Fruit fly (Drosophila melanogaster) whole organism, embryonic: Measurements from ENCODE around the gene CAHbeta.

Experiments
- Asciz ChIP-seq: fragments of 200-800 bp; sonication (Bioruptor generic); optimal IDR thresholded peaks from 2 replicates; lab custom pipeline; 2017; ENCODE audit warnings: missing biosample characterization, mild to moderate bottlenecking, missing genetic modification characterization, missing genetic modification reagents
- CG10321 ChIP-seq: fragments of 200-800 bp; sonication (Bioruptor generic); IDR thresholded peaks from 2 replicates; pipeline ENCODE4 v1.3.6; 2022; ENCODE audit warnings: missing biosample characterization, missing genetic modification characterization
- CG10366 ChIP-seq: fragments of 200-800 bp; sonication (Bioruptor generic); IDR thresholded peaks from 2 replicates; pipeline ENCODE4 v1.3.6; 2022; ENCODE audit warnings: missing biosample characterization, missing genetic modification characterization
- CG10959 ChIP-seq: fragments of 200-800 bp; sonication (Bioruptor generic); IDR thresholded peaks from 2 replicates; pipeline ENCODE4 v1.3.6; 2022; ENCODE audit warnings: missing biosample characterization, missing genetic modification characterization
- CG13894 ChIP-seq: fragments of 200-800 bp; sonication (Bioruptor generic); optimal IDR thresholded peaks from 3 replicates; lab custom pipeline; 2018; ENCODE audit warnings: missing biosample characterization, mild to moderate bottlenecking, missing genetic modification characterization, moderate library complexity
- CG14014 ChIP-seq: fragments of 200-800 bp; sonication (Bioruptor generic); IDR thresholded peaks from 2 replicates; pipeline ENCODE4 v1.3.6; 2022; ENCODE audit warnings: missing biosample characterization, missing genetic modification characterization
- CG14441 ChIP-seq: fragments of 200-800 bp; sonication (Bioruptor generic); IDR thresholded peaks from 2 replicates; pipeline ENCODE4 v1.3.6; 2022; ENCODE audit warnings: missing biosample characterization, missing genetic modification characterization
- CG14860 ChIP-seq: fragments of 200-800 bp; sonication (Bioruptor generic); IDR thresholded peaks from 3 replicates; pipeline ENCODE4 v1.3.6; 2022; ENCODE audit warnings: missing biosample characterization, missing genetic modification characterization; ENCODE audit not compliant: partially characterized antibody
- CG15269 ChIP-seq: fragments of 200-800 bp; sonication (Bioruptor generic); optimal IDR thresholded peaks from 2 replicates; lab custom pipeline; 2018; ENCODE audit warnings: missing biosample characterization, mild to moderate bottlenecking, missing genetic modification characterization, moderate library complexity
- CG15601 ChIP-seq: fragments of 200-800 bp; sonication (Bioruptor generic); optimal IDR thresholded peaks from 3 replicates; lab custom pipeline; 2019; ENCODE audit warnings: missing biosample characterization, mild to moderate bottlenecking, missing genetic modification characterization, moderate library complexity
- CG17328 ChIP-seq: fragments of 200-800 bp; sonication (Bioruptor generic); IDR thresholded peaks from 2 replicates; pipeline ENCODE4 v1.3.6; 2022; ENCODE audit warnings: missing biosample characterization, missing genetic modification characterization
- CG3065 ChIP-seq: fragments of 200-800 bp; sonication (Bioruptor generic); optimal IDR thresholded peaks from 2 replicates; lab custom pipeline; 2016; ENCODE audit warnings: missing biosample characterization, missing genetic modification characterization
- CG4328 ChIP-seq: fragments of 200-800 bp; sonication (Bioruptor generic); optimal IDR thresholded peaks from 3 replicates; lab custom pipeline; 2017; ENCODE audit warnings: missing biosample characterization, missing genetic modification reagents, missing genetic modification characterization
- CG5245 ChIP-seq: fragments of 200-800 bp; sonication (Bioruptor generic); optimal IDR thresholded peaks from 3 replicates; lab custom pipeline; 2016; ENCODE audit warnings: missing biosample characterization, missing genetic modification characterization
- CG5953 ChIP-seq: fragments of 200-800 bp; sonication (Bioruptor generic); IDR thresholded peaks from 2 replicates; pipeline ENCODE4 v1.3.6; 2022; ENCODE audit warnings: missing biosample characterization, missing genetic modification characterization
- CG6175 ChIP-seq: fragments of 200-800 bp; sonication (Bioruptor generic); IDR thresholded peaks from 3 replicates; pipeline ENCODE4 v1.3.6; 2022; ENCODE audit warnings: missing biosample characterization, missing genetic modification characterization
- CG6813 ChIP-seq: fragments of 200-800 bp; sonication (Bioruptor generic); optimal IDR thresholded peaks from 2 replicates; lab custom pipeline; 2017; ENCODE audit warnings: missing biosample characterization, missing genetic modification characterization, mild to moderate bottlenecking, moderate library complexity, missing genetic modification reagents
- CG8924 ChIP-seq: fragments of 200-800 bp; optimal IDR thresholded peaks from 3 replicates; lab custom pipeline; 2019; ENCODE audit warnings: missing biosample characterization, mild to moderate bottlenecking, missing genetic modification characterization, moderate library complexity
- CG9437 ChIP-seq: fragments of 200-800 bp; sonication (Bioruptor generic); optimal IDR thresholded peaks from 2 replicates; lab custom pipeline; 2018; ENCODE audit warnings: missing biosample characterization, mild to moderate bottlenecking, missing genetic modification characterization
- CoRest ChIP-seq: fragments of 200-800 bp; sonication (Bioruptor generic); optimal IDR thresholded peaks from 3 replicates; lab custom pipeline; 2018; ENCODE audit warnings: missing biosample characterization, mild to moderate bottlenecking, missing genetic modification characterization, moderate library complexity
- Drgx ChIP-seq: fragments of 200-800 bp; sonication (Bioruptor generic); IDR thresholded peaks from 2 replicates; pipeline ENCODE4 v1.3.6; 2022; ENCODE audit warnings: missing biosample characterization, missing genetic modification characterization
- ERR ChIP-seq: fragments of 200-800 bp; sonication (Bioruptor generic); optimal IDR thresholded peaks from 2 replicates; lab custom pipeline; 2016; ENCODE audit warnings: missing biosample characterization, missing genetic modification characterization
- Fer3 ChIP-seq: fragments of 200-800 bp; sonication (Bioruptor generic); optimal IDR thresholded peaks from 2 replicates; lab custom pipeline; 2018; ENCODE audit warnings: missing biosample characterization, mild to moderate bottlenecking, missing genetic modification characterization, moderate library complexity
- GATAe ChIP-seq: fragments of 200-800 bp; sonication (Bioruptor generic); conservative IDR thresholded peaks from 2 replicates; pipeline ENCODE4 v1.3.6; 2022; ENCODE audit warnings: missing biosample characterization, missing genetic modification characterization
- Hsf ChIP-seq: fragments of 200-800 bp; sonication (Bioruptor generic); optimal IDR thresholded peaks from 3 replicates; lab custom pipeline; 2016; ENCODE audit warnings: missing biosample characterization, missing genetic modification characterization
- Nf-YB ChIP-seq: fragments of 200-800 bp; sonication (Bioruptor generic); optimal IDR thresholded peaks from 3 replicates; lab custom pipeline; 2019; ENCODE audit warnings: missing biosample characterization, mild to moderate bottlenecking, missing genetic modification characterization, moderate library complexity
- Scr ChIP-seq: fragments of 200-800 bp; sonication (Bioruptor generic); IDR thresholded peaks from 2 replicates; pipeline ENCODE4 v1.3.6; 2022; ENCODE audit warnings: missing biosample characterization, missing genetic modification characterization; ENCODE audit not compliant: partially characterized antibody
- Tbp ChIP-seq: fragments of >200 bp; optimal IDR thresholded peaks from 2 replicates; lab custom pipeline; 2018; ENCODE audit warnings: missing biosample characterization, missing genetic modification characterization
- ab ChIP-seq: fragments of 200-800 bp; sonication (Bioruptor generic); optimal IDR thresholded peaks from 2 replicates; lab custom pipeline; 2016; ENCODE audit warnings: missing biosample characterization, missing genetic modification characterization
- ap ChIP-seq: fragments of 200-800 bp; sonication (Bioruptor generic); IDR thresholded peaks from 2 replicates; pipeline ENCODE4 v1.3.6; 2022; ENCODE audit warnings: missing biosample characterization, missing genetic modification characterization
- ara ChIP-seq: fragments of 200-800 bp; sonication (Bioruptor generic); IDR thresholded peaks from 2 replicates; pipeline ENCODE4 v1.3.6; 2022; ENCODE audit warnings: missing biosample characterization, missing genetic modification characterization
- btn ChIP-seq: fragments of 200-800 bp; sonication (Bioruptor generic); optimal IDR thresholded peaks from 2 replicates; lab custom pipeline; 2016; ENCODE audit warnings: missing biosample characterization, missing genetic modification characterization
- cas ChIP-seq: fragments of 200-800 bp; sonication (Bioruptor generic); IDR thresholded peaks from 2 replicates; pipeline ENCODE4 v1.3.6; 2022; ENCODE audit warnings: missing biosample characterization, missing genetic modification characterization
- corto ChIP-seq: fragments of 200-800 bp; sonication (Bioruptor generic); optimal IDR thresholded peaks from 2 replicates; lab custom pipeline; 2016; ENCODE audit warnings: missing biosample characterization, mild to moderate bottlenecking, missing genetic modification characterization, moderate library complexity
- danr ChIP-seq: fragments of 200-800 bp; sonication (Bioruptor generic); IDR thresholded peaks from 2 replicates; pipeline ENCODE4 v1.3.6; 2022; ENCODE audit warnings: missing biosample characterization, missing genetic modification characterization
- en ChIP-seq: fragments of 200-800 bp; sonication (Bioruptor generic); optimal IDR thresholded peaks from 2 replicates; lab custom pipeline; 2016; ENCODE audit warnings: missing biosample characterization, missing genetic modification characterization
- mam ChIP-seq: fragments of 200-800 bp; sonication (Bioruptor generic); optimal IDR thresholded peaks from 3 replicates; lab custom pipeline; 2016; ENCODE audit warnings: missing biosample characterization, missing genetic modification characterization
- mirr ChIP-seq: fragments of 200-800 bp; sonication (Bioruptor generic); optimal IDR thresholded peaks from 3 replicates; lab custom pipeline; 2018; ENCODE audit warnings: missing biosample characterization, mild to moderate bottlenecking, missing genetic modification characterization
- mld ChIP-seq: fragments of 200-800 bp; sonication (Bioruptor generic); IDR thresholded peaks from 3 replicates; pipeline ENCODE4 v1.3.6; 2022; ENCODE audit warnings: missing biosample characterization, missing genetic modification characterization; ENCODE audit not compliant: partially characterized antibody
- nerfin-1 ChIP-seq: fragments of 200-800 bp; sonication (Bioruptor generic); optimal IDR thresholded peaks from 3 replicates; lab custom pipeline; 2019; ENCODE audit warnings: missing biosample characterization, mild to moderate bottlenecking, missing genetic modification characterization, moderate library complexity
- oc ChIP-seq: fragments of 200-800 bp; sonication (Bioruptor generic); optimal IDR thresholded peaks from 2 replicates; lab custom pipeline; 2018; ENCODE audit warnings: missing biosample characterization, mild to moderate bottlenecking, missing genetic modification characterization, moderate library complexity
- odd ChIP-seq: fragments of 200-800 bp; sonication (Bioruptor generic); optimal IDR thresholded peaks from 2 replicates; lab custom pipeline; 2017; ENCODE audit warnings: missing biosample characterization, mild to moderate bottlenecking, missing genetic modification characterization
- psq ChIP-seq: fragments of 200-800 bp; sonication (Bioruptor generic); optimal IDR thresholded peaks from 2 replicates; lab custom pipeline; 2017; ENCODE audit warnings: missing biosample characterization, missing genetic modification characterization
- sima ChIP-seq: fragments of 200-800 bp; sonication (Bioruptor generic); optimal IDR thresholded peaks from 2 replicates; lab custom pipeline; 2016; ENCODE audit warnings: missing biosample characterization, missing genetic modification characterization
- sob ChIP-seq: fragments of 200-800 bp; sonication (Bioruptor generic); IDR thresholded peaks from 2 replicates; pipeline ENCODE4 v1.3.6; 2022; ENCODE audit warnings: missing biosample characterization, missing genetic modification characterization
- sr ChIP-seq: fragments of 200-800 bp; sonication (Bioruptor generic); IDR thresholded peaks from 3 replicates; pipeline ENCODE4 v1.3.6; 2022; ENCODE audit warnings: missing biosample characterization, missing genetic modification characterization
- tin ChIP-seq: fragments of 200-800 bp; sonication (Bioruptor generic); optimal IDR thresholded peaks from 3 replicates; lab custom pipeline; 2016; ENCODE audit warnings: missing biosample characterization, missing genetic modification characterization
- trem ChIP-seq: fragments of 200-800 bp; optimal IDR thresholded peaks from 3 replicates; lab custom pipeline; 2019; ENCODE audit warnings: missing biosample characterization, mild to moderate bottlenecking, missing genetic modification characterization, moderate library complexity
- wek ChIP-seq: fragments of 200-800 bp; sonication (Bioruptor generic); optimal IDR thresholded peaks from 3 replicates; lab custom pipeline; 2018; ENCODE audit warnings: missing biosample characterization, mild to moderate bottlenecking, missing genetic modification characterization, moderate library complexity
- wor ChIP-seq: fragments of 200-800 bp; sonication (Bioruptor generic); IDR thresholded peaks from 2 replicates; pipeline ENCODE4 v1.3.6; 2022; ENCODE audit warnings: missing biosample characterization, missing genetic modification characterization

Gene CAHbeta

DNA sequence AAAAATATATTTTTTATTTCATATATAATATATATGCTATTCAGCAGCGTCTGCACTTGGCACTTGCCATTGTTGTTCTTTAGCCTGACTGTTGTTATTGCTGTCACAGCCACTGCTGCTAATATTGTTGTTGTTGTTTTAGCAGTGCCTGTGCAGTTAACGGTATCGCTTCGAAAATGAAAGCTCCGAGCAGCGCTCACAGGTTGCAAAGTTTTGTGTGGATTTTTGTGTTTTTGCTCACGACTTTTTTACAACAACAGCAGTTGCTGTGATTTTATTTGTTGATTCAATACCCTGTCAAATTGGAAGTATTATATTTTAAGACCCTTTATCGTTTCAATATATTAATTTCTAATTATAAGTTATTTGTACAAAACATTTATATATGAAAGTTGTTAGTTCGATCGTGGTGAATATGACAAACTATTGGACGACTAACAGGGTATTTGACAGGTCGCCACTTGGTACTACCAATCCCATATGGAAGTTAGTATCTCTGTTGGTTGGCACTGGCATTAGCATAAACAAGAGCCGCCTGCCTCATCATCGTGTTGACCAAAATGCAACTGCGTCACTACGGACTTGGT, 16.8 kb upstream of the CAHbeta start (continued):
- TF ChIP-seq CG10959 (GFP tag; lab: Robert Waterston, UW) (no peak), CG10321 (GFP tag; lab: Robert Waterston, UW) (no peak), CG4328 (GFP tag; lab: Kevin White, UChicago) (no peak), CG6175 (no peak), CG15269 (peak; percentile 20), mirr (no peak), sr (GFP tag; lab: Robert Waterston, UW) (no peak), Tbp (GFP tag; lab: Kevin White, UChicago) (no peak), psq (GFP tag; lab: Kevin White, UChicago) (no peak), sima (GFP tag; lab: Kevin White, UChicago) (no peak), odd (GFP tag; lab: Kevin White, UChicago) (no peak), wor (GFP tag; lab: Robert Waterston, UW) (no peak), CG14441 (GFP tag; lab: Robert Waterston, UW) (0 out of 2 replicates have a peak, but pooled peaks have one; percentile 22), ERR (GFP tag; lab: Kevin White, UChicago) (no peak), Asciz (GFP tag; lab: Kevin White, UChicago) (peak; percentile 51), btn (GFP tag; lab: Kevin White, UChicago) (no peak), CG8924 (tag; lab: Kevin White, UChicago) (peak; percentile 35), tin (GFP tag; lab: Kevin White, UChicago) (no peak), ab (no peak), nerfin-1 (tag; lab: Kevin White, UChicago) (no peak), wek (no peak), CG3065 (GFP tag; lab: Kevin White, UChicago) (no peak), ap (GFP tag; lab: Robert Waterston, UW) (no peak), danr (GFP tag; lab: Robert Waterston, UW) (no peak), Drgx (GFP tag; lab: Robert Waterston, UW) (0 out of 2 replicates have a peak, but pooled peaks have one; percentile 20), oc (tag; lab: Kevin White, UChicago) (peak; percentile 64), CG17328 (GFP tag; lab: Robert Waterston, UW) (peak; percentile 55; the same call in 1 of the 2 replicates), Hsf (no peak), Scr (GFP tag; lab: Robert Waterston, UW) (no peak), corto (GFP tag; lab: Kevin White, UChicago) (no peak), en (GFP tag; lab: Kevin White, UChicago) (no peak), GATAe (no peak), sob (no peak), CG14860 (no peak), CG5953 (GFP tag; lab: Robert Waterston, UW) (peak; percentile 51; the same call in 1 of the 2 replicates), CG9437 (GFP tag; lab: Kevin White, UChicago) (no peak), CG6813 (GFP tag; lab: Kevin White, UChicago) (no peak), mld (GFP tag; lab: Robert Waterston, UW) (no peak), CG15601 (tag; lab: Kevin White, UChicago) (peak; percentile 2), cas (GFP tag; lab: Robert Waterston, UW) (no peak), Nf-YB (GFP tag; lab: Kevin White, UChicago) (no peak), CoRest (tag; lab: Kevin White, UChicago) (no peak), trem (tag; lab: Kevin White, UChicago) (no peak), Fer3 (tag; lab: Kevin White, UChicago) (no peak), CG14014 (no peak), CG10366 (GFP tag; lab: Robert Waterston, UW) (peak; percentile 27; the same call in 1 of the 2 replicates), CG13894 (tag; lab: Kevin White, UChicago) (no peak), CG5245 (GFP tag; lab: Kevin White, UChicago) (no peak), mam (GFP tag; lab: Kevin White, UChicago) (no peak), ara (GFP tag; lab: Robert Waterston, UW) (no peak)
